Worm (Caenorhabditis elegans) whole organism, L1 larva: Measurements from ENCODE around the gene C11H1.7.

Source experiments
- dpl-1 ChIP-seq, 3 experiments: fragments of 150-350 bp in 2 of 3; sonication (generic microtip) in 1 of 3; optimal IDR thresholded peaks; 2 replicates each; lab custom pipeline; 2014 to 2017; ENCODE audit warnings: missing biosample characterization in 3 of 3, missing genetic modification characterization in 3 of 3, missing genetic modification reagents in 3 of 3
- ets-5 ChIP-seq: fragments of 200-800 bp; sonication (Bioruptor generic); IDR thresholded peaks from 2 replicates; pipeline ENCODE4 v1.3.6; 2022; ENCODE audit warnings: missing genetic modification characterization, missing compliant biosample characterization
- jun-1 ChIP-seq: fragments of 150-350 bp; optimal IDR thresholded peaks from 2 replicates; lab custom pipeline; 2014; ENCODE audit warnings: missing biosample characterization, missing genetic modification reagents, missing genetic modification characterization
- lir-3 ChIP-seq: sonication (generic microtip); optimal IDR thresholded peaks from 2 replicates; lab custom pipeline; 2016; ENCODE audit warnings: mild to moderate bottlenecking, missing genetic modification characterization, moderate library complexity, missing compliant biosample characterization; ENCODE audit not compliant: poor library complexity
- mep-1 ChIP-seq: fragments of 150-350 bp; optimal IDR thresholded peaks from 2 replicates; lab custom pipeline; 2014; ENCODE audit warnings: missing biosample characterization, missing genetic modification characterization
- nhr-11 ChIP-seq: fragments of 150-350 bp; optimal IDR thresholded peaks from 2 replicates; lab custom pipeline; 2014; ENCODE audit warnings: missing biosample characterization, missing genetic modification characterization
- zag-1 ChIP-seq: fragments of 150-350 bp; optimal IDR thresholded peaks from 2 replicates; lab custom pipeline; 2014; ENCODE audit warnings: missing biosample characterization, missing genetic modification characterization

DNA sequence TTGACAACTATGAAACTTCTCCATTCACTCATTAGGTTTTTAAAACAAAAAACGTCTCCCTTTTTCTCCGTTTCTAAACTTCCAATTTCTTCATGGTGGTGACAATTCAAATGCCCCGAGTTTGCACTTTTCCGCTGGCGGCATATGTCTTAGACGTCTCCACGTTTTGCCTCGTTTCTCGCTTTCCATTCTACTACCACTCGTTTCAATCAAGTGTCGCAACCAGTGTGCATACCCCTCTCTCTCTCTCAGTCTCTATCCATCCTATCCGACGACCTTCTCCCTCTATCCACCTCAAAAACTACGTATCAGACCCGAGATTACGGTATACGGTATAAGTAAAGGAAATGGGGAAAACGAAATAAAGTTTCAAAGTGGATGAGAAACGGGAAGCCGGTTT is 6.9 kb downstream of the C11H1.7 start:
- TF ChIP-seq jun-1, result no peak
- TF ChIP-seq lir-3 (tag; lab: Kevin White, UChicago), result no peak
- TF ChIP-seq nhr-11 (tag; lab: Kevin White, UChicago), result no peak
- TF ChIP-seq zag-1 (tag; lab: Kevin White, UChicago), result no peak
- no peak for TF ChIP-seq dpl-1 (GFP tag; optimal IDR thresholded peaks at IDR 0.05; lab: Kevin White, UChicago)
- TF ChIP-seq ets-5 (GFP tag; lab: Robert Waterston, UW), result no peak
- peak; percentile 62 for TF ChIP-seq mep-1 (tag; lab: Kevin White, UChicago)
